Worm (Caenorhabditis elegans): Measurements from ENCODE around the gene F14D2.7.
"Not testable (repeated sequence)": the region's sequence is repeated elsewhere in the genome, so short reads cannot be mapped to it uniquely, and the experiment has no call there.

F14D2.7 gene

DNA sequence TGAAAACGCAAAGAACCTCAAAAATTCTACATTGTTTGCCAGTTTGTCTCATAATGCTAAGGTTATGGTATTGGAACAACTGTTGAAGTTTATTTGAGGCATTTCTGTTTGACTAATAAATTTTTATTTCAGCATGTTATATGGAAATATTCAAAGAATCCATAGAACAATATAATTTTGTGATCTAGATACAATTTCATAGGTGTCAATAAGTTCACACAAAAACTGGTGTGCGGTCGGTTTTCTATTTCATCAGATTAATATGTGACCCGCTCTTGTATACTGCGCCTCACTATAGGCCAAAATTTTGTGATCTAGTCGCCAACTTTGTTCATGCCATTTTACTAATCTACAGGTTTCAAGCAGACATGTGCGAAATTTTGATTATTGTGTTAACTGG is 39.0 kb downstream of the F14D2.7 start, which contains the start of gene btb-22:
Gene btb-22, plus strand, starts transcription at position 301 of the 400 bp plus-strand sequence.
- no peak for TF ChIP-seq unc-62 (GFP tag; optimal IDR thresholded peaks at IDR 0.05)

DNA sequence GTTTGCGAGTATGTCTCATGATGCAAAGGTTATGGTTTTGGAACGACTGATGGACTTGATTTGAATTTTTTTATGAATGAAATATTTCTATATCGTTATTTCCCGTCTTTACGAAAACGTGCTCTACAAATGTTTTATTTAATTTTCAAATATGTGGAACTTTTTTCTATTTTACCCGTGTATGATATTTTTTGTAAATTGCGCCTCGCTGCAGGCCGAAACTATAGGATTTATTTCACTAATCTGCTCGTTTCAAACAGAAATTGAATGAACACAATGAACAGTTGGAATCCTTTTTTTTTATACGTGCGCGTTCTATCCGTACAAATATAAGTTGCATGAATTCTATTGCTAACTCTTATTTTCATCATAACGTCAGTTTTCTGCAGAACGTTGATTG is 40.5 kb downstream of the F14D2.7 start, which contains the start of gene btb-18:
Gene btb-18, plus strand, starts transcription at position 301 of the 400 bp plus-strand sequence.
- no peak for TF ChIP-seq unc-62 (GFP tag; optimal IDR thresholded peaks at IDR 0.05)

DNA sequence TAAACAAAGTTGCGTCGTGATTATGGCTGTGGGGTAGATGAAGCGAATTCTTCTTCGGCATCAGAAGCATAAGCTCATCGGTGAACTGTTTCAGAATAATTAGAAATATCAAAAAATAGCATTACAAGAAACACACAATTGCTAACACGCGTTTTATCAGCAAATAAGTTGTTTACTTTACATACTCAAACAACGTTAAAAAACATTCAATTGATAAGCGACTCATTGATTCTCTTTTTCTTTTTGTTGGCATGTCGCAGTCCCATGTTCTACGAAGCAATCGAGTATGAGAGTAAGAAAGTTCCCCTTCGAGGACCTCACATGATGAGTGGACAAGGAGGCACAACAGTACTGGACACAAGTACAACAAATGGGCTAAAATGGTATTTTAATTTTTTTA is 41.8 kb downstream of the F14D2.7 start, which contains the start of gene btb-16:
Gene btb-16, plus strand, starts transcription at position 240 of the 400 bp plus-strand sequence.
- TF ChIP-seq unc-62 (GFP tag; optimal IDR thresholded peaks at IDR 0.05): no peak

DNA sequence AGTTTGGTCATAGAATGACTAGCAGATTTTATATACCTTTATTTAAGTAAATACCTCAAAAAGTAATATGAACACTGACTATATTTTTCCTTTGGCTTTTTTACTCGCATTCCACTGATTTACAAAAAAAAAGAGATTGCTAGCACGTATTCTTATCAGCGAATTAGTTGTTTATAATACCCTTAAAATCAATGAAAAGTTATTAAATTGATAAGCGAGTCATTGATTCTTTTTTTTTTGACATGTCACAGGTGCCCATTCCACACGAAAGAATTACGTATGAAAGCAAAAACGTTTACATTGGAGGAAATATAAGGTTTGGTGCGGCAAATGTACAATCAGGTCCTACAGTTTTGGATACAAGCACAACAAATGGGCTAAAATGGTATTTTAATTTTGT is 43.3 kb downstream of the F14D2.7 start, which contains the start of gene btb-17:
Gene btb-17, plus strand, starts transcription at position 213 of the 400 bp plus-strand sequence.
- no peak for TF ChIP-seq unc-62 (GFP tag; optimal IDR thresholded peaks at IDR 0.05)

ce11 chrII:3290544-3290943 is 47.9 kb downstream of the F14D2.7 start, which contains the start of gene F39E9.14:
TSS of gene F39E9.14 (minus strand) at chrII:3290644.
- TF ChIP-seq unc-62 (GFP tag; optimal IDR thresholded peaks at IDR 0.05): not testable (repeated sequence)

Measured in whole organism, dauer.